Worm (Caenorhabditis elegans) whole organism, L4 larva: ENCODE results near the gene mgl-3.

Experiments used
- T20F7.1 ChIP-seq: fragments of 200-800 bp; sonication (Bioruptor generic); optimal IDR thresholded peaks from 2 replicates; lab custom pipeline; 2018; ENCODE audit warnings: mild to moderate bottlenecking, missing genetic modification characterization, missing compliant biosample characterization
- Y5F2A.4 ChIP-seq: fragments of 200-800 bp; sonication (Bioruptor generic); optimal IDR thresholded peaks from 2 replicates; lab custom pipeline; 2018; ENCODE audit warnings: mild to moderate bottlenecking, missing genetic modification characterization, missing compliant biosample characterization
- Y75B8A.6 ChIP-seq: fragments of 200-800 bp; sonication (Bioruptor generic); IDR thresholded peaks from 2 replicates; pipeline ENCODE4 v1.3.6; 2022; ENCODE audit warnings: missing genetic modification reagents, missing genetic modification characterization, missing compliant biosample characterization
- ama-1 ChIP-seq: fragments of 150-350 bp; optimal IDR thresholded peaks from 2 replicates; lab custom pipeline; 2014; ENCODE audit warnings: inconsistent platforms, mixed read lengths
- attf-4 ChIP-seq: sonication (generic microtip); optimal IDR thresholded peaks from 3 replicates; lab custom pipeline; 2017; ENCODE audit warnings: missing biosample characterization, missing genetic modification characterization
- ceh-20 ChIP-seq: fragments of 200-800 bp; sonication (Bioruptor generic); IDR thresholded peaks from 2 replicates; pipeline ENCODE4 v1.3.6; 2022; ENCODE audit warnings: missing genetic modification reagents, missing genetic modification characterization, missing compliant biosample characterization
- ceh-28 ChIP-seq: fragments of 150-350 bp; optimal IDR thresholded peaks from 2 replicates; lab custom pipeline; 2014; ENCODE audit warnings: missing biosample characterization, missing genetic modification reagents, missing genetic modification characterization
- ceh-32 ChIP-seq: sonication (generic microtip); optimal IDR thresholded peaks from 2 replicates; lab custom pipeline; 2016; ENCODE audit warnings: mild to moderate bottlenecking, missing genetic modification characterization, missing compliant biosample characterization; ENCODE audit not compliant: poor library complexity
- ces-1 ChIP-seq: fragments of 150-350 bp; sonication (generic microtip); optimal IDR thresholded peaks from 4 replicates; lab custom pipeline; 2014; ENCODE audit warnings: missing biosample characterization, missing genetic modification reagents, missing genetic modification characterization
- cey-2 ChIP-seq: sonication (generic microtip); optimal IDR thresholded peaks from 3 replicates; lab custom pipeline; 2017; ENCODE audit warnings: missing genetic modification characterization, mild to moderate bottlenecking, missing compliant biosample characterization, antibody characterized with exemption, borderline replicate concordance; ENCODE audit not compliant: insufficient read depth
- daf-8 ChIP-seq: fragments of 200-800 bp; sonication (Bioruptor generic); IDR thresholded peaks from 2 replicates; pipeline ENCODE4 v1.3.6; 2022; ENCODE audit warnings: missing genetic modification characterization, missing compliant biosample characterization
- dmd-9 ChIP-seq: fragments of 200-800 bp; sonication (Bioruptor generic); IDR thresholded peaks from 2 replicates; pipeline ENCODE4 v1.3.6; 2022; ENCODE audit warnings: missing genetic modification reagents, missing genetic modification characterization, missing compliant biosample characterization
- dpl-1 ChIP-seq: fragments of 150-350 bp; optimal IDR thresholded peaks from 2 replicates; lab custom pipeline; 2014; ENCODE audit warnings: missing biosample characterization, missing genetic modification reagents, missing genetic modification characterization
- duxl-1 ChIP-seq: sonication (generic microtip); optimal IDR thresholded peaks from 2 replicates; lab custom pipeline; 2016; ENCODE audit warnings: mild to moderate bottlenecking, missing genetic modification characterization, moderate library complexity, missing compliant biosample characterization; ENCODE audit not compliant: poor library complexity
- egl-27 ChIP-seq: sonication (generic microtip); optimal IDR thresholded peaks from 3 replicates; lab custom pipeline; 2017; ENCODE audit warnings: missing biosample characterization, missing genetic modification reagents, missing genetic modification characterization
- egl-43 ChIP-seq: fragments of 200-800 bp; sonication (Bioruptor generic); IDR thresholded peaks from 2 replicates; pipeline ENCODE4 v1.3.6; 2022; ENCODE audit warnings: missing genetic modification reagents, missing genetic modification characterization, missing compliant biosample characterization
- fkh-10 ChIP-seq: fragments of 150-350 bp; optimal IDR thresholded peaks from 2 replicates; lab custom pipeline; 2014; ENCODE audit warnings: missing biosample characterization, missing genetic modification reagents, missing genetic modification characterization
- gei-8 ChIP-seq: fragments of 200-800 bp; sonication (Bioruptor generic); optimal IDR thresholded peaks from 2 replicates; lab custom pipeline; 2018; ENCODE audit warnings: mild to moderate bottlenecking, missing genetic modification characterization, missing compliant biosample characterization
- hlh-11 ChIP-seq: fragments of 200-800 bp; sonication (Bioruptor generic); optimal IDR thresholded peaks from 2 replicates; lab custom pipeline; 2018; ENCODE audit warnings: mild to moderate bottlenecking, missing genetic modification characterization, missing compliant biosample characterization
- hmg-1.1 ChIP-seq: fragments of 200-800 bp; sonication (Bioruptor generic); IDR thresholded peaks from 2 replicates; pipeline ENCODE4 v1.3.6; 2022; ENCODE audit warnings: missing genetic modification reagents, missing genetic modification characterization, missing compliant biosample characterization
- jun-1 ChIP-seq: fragments of 150-350 bp; optimal IDR thresholded peaks from 2 replicates; lab custom pipeline; 2014; ENCODE audit warnings: missing biosample characterization, missing genetic modification reagents, missing genetic modification characterization
- lim-7 ChIP-seq: fragments of 200-800 bp; sonication (Bioruptor generic); IDR thresholded peaks from 2 replicates; pipeline ENCODE4 v1.3.6; 2022; ENCODE audit warnings: missing genetic modification characterization, missing compliant biosample characterization
- lin-29 ChIP-seq: fragments of 200-800 bp; sonication (Bioruptor generic); IDR thresholded peaks from 2 replicates; pipeline ENCODE4 v1.3.6; 2022; ENCODE audit warnings: missing genetic modification reagents, missing genetic modification characterization, missing compliant biosample characterization
- lin-38 ChIP-seq: fragments of 200-800 bp; sonication (Bioruptor generic); IDR thresholded peaks from 2 replicates; pipeline ENCODE4 v1.3.6; 2022; ENCODE audit warnings: missing genetic modification reagents, missing genetic modification characterization, missing compliant biosample characterization
- lin-39 ChIP-seq: fragments of 150-350 bp; optimal IDR thresholded peaks from 2 replicates; lab custom pipeline; 2014; ENCODE audit warnings: missing biosample characterization, missing genetic modification reagents, missing genetic modification characterization
- madf-5 ChIP-seq, 2 experiments: fragments of 200-800 bp; sonication (Bioruptor generic); IDR thresholded peaks; 2 replicates each; pipeline ENCODE4 v1.3.6; 2022; ENCODE audit warnings: missing compliant biosample characterization in 2 of 2, missing genetic modification characterization in 2 of 2
- madf-9 ChIP-seq: fragments of 200-800 bp; sonication (Bioruptor generic); conservative IDR thresholded peaks from 2 replicates; pipeline ENCODE4 v1.3.6; 2022; ENCODE audit warnings: missing genetic modification reagents, missing genetic modification characterization, missing compliant biosample characterization
- mdl-1 ChIP-seq, 2 experiments: fragments of 150-350 bp in 1 of 2; sonication (generic microtip) in 1 of 2; optimal IDR thresholded peaks; 2 replicates each; lab custom pipeline; 2014 to 2017; ENCODE audit warnings: missing biosample characterization in 2 of 2, missing genetic modification characterization in 2 of 2
- mdt-29 ChIP-seq: fragments of 200-800 bp; sonication (Bioruptor generic); IDR thresholded peaks from 2 replicates; pipeline ENCODE4 v1.3.6; 2022; ENCODE audit warnings: missing genetic modification reagents, missing genetic modification characterization, missing compliant biosample characterization
- mes-2 ChIP-seq: sonication (generic microtip); optimal IDR thresholded peaks from 2 replicates; lab custom pipeline; 2016; ENCODE audit warnings: missing genotype, mild to moderate bottlenecking, missing genetic modification characterization, missing compliant biosample characterization; ENCODE audit not compliant: poor library complexity, severe bottlenecking
- nhr-10 ChIP-seq: fragments of 150-350 bp; optimal IDR thresholded peaks from 2 replicates; lab custom pipeline; 2014; ENCODE audit warnings: missing biosample characterization, missing genetic modification characterization
- nhr-48 ChIP-seq: sonication (generic microtip); optimal IDR thresholded peaks from 2 replicates; lab custom pipeline; 2016; ENCODE audit warnings: mild to moderate bottlenecking, missing genetic modification characterization, missing compliant biosample characterization
- set-16 ChIP-seq: fragments of 200-800 bp; sonication (Bioruptor generic); IDR thresholded peaks from 2 replicates; pipeline ENCODE4 v1.3.6; 2022; ENCODE audit warnings: missing genetic modification reagents, missing genetic modification characterization, missing compliant biosample characterization
- spr-1 ChIP-seq: sonication (generic microtip); optimal IDR thresholded peaks from 2 replicates; lab custom pipeline; 2016; ENCODE audit warnings: mild to moderate bottlenecking, missing genetic modification characterization, missing compliant biosample characterization
- tag-97 ChIP-seq: fragments of 200-800 bp; sonication (Bioruptor generic); IDR thresholded peaks from 2 replicates; pipeline ENCODE4 v1.3.6; 2022; ENCODE audit warnings: missing genetic modification characterization, missing compliant biosample characterization
- unc-39 ChIP-seq: sonication (generic microtip); optimal IDR thresholded peaks from 2 replicates; lab custom pipeline; 2017; ENCODE audit warnings: missing biosample characterization, missing genetic modification characterization
- unc-62 ChIP-seq, 3 experiments: fragments of 150-350 bp in 1 of 3; sonication (generic microtip); optimal IDR thresholded peaks in 2 of 3; peaks in 1 of 3; 1 replicate in 1 of 3; 2 replicates in 2 of 3; lab custom pipeline; 2014 to 2017; ENCODE audit warnings: missing biosample characterization in 3 of 3, missing genetic modification characterization in 3 of 3, missing genetic modification reagents in 3 of 3, missing genotype in 1 of 3

The mgl-3 gene

ce11 chrIV:5394687-5395086 is 44.1 kb upstream of the mgl-3 start, which contains the start of the genes perm-3 and swsn-6 (continued):
- TF ChIP-seq fkh-10 (GFP tag; lab: Kevin White, UChicago) (no peak), ceh-32 (tag; lab: Kevin White, UChicago) (no peak), set-16 (GFP tag; lab: Robert Waterston, UW) (no peak), mes-2 (tag; lab: Kevin White, UChicago) (peak; percentile 90), unc-39 (no peak), Y5F2A.4 (GFP tag; lab: Kevin White, UChicago) (no peak), Y75B8A.6 (no peak), mdl-1 (tag; optimal IDR thresholded peaks at IDR 0.05; lab: Kevin White, UChicago) (no peak), lin-29 (no peak), lin-39 (tag; lab: Kevin White, UChicago) (no peak), madf-9 (GFP tag; lab: Robert Waterston, UW) (0 out of 2 replicates have a peak, but pooled peaks have one; percentile 36), jun-1 (tag; lab: Kevin White, UChicago) (no peak), gei-8 (GFP tag; lab: Kevin White, UChicago) (no peak), egl-43 (no peak), lin-38 (peak; percentile 84), dmd-9 (no peak), lim-7 (GFP tag; lab: Robert Waterston, UW) (no peak), cey-2 (tag; lab: Kevin White, UChicago) (no peak), mdt-29 (no peak)

ce11 chrIV:5396769-5397168 is 42.0 kb upstream of the mgl-3 start, which contains the start of gene ZK616.3:
TSS of gene ZK616.3 (plus strand) at chrIV:5397069.
- TF ChIP-seq ama-1 (lab: Kevin White, UChicago) (no peak), tag-97 (GFP tag; lab: Robert Waterston, UW) (no peak), dpl-1 (no peak), nhr-48 (tag; lab: Kevin White, UChicago) (no peak), lin-38 (no peak), duxl-1 (tag; lab: Kevin White, UChicago) (no peak), hlh-11 (tag; lab: Kevin White, UChicago) (no peak), ces-1 (GFP tag; lab: Kevin White, UChicago) (no peak), madf-5 (GFP tag; IDR thresholded peaks at IDR 0.05; lab: Robert Waterston, UW) (no peak), Y5F2A.4 (GFP tag; lab: Kevin White, UChicago) (no peak), ceh-20 (GFP tag; lab: Robert Waterston, UW) (no peak), nhr-10 (tag; lab: Kevin White, UChicago) (no peak)

- no peak for TF ChIP-seq daf-8 (GFP tag; lab: Robert Waterston, UW)
Measured at ce11 chrIV:5397539-5397938, 41.3 kb upstream of the mgl-3 start, which contains the start of gene ZK616.2. TSS of gene ZK616.2 (plus strand) at chrIV:5397839.

ce11 chrIV:5400609-5401008 is 38.2 kb upstream of the mgl-3 start, which contains the start of gene ZK616.1:
TSS of gene ZK616.1 (plus strand) at chrIV:5400909.
- no peak for TF ChIP-seq spr-1 (tag; lab: Kevin White, UChicago)
- TF ChIP-seq nhr-10 (tag; lab: Kevin White, UChicago): no peak
- no peak for TF ChIP-seq attf-4 (tag; lab: Kevin White, UChicago)
- no peak for TF ChIP-seq hmg-1.1
- no peak for TF ChIP-seq tag-97 (GFP tag; lab: Robert Waterston, UW)
- TF ChIP-seq unc-62 (GFP tag; optimal IDR thresholded peaks at IDR 0.05 in 1 of 2; lab: Kevin White, UChicago): peak in 1 of 2 experiments; percentile 16
- TF ChIP-seq unc-62 (tag; optimal IDR thresholded peaks at IDR 0.05; lab: Kevin White, UChicago): no peak
- no peak for TF ChIP-seq egl-27
- no peak for TF ChIP-seq T20F7.1 (GFP tag; lab: Kevin White, UChicago)
- TF ChIP-seq ceh-28 (tag; lab: Kevin White, UChicago): no peak
